Worm (Caenorhabditis elegans) whole organism, late embryonic: ENCODE measurements around the gene F59A6.13.

Source experiments
- F13H6.1 ChIP-seq: sonication (generic microtip); optimal IDR thresholded peaks from 2 replicates; lab custom pipeline; 2016; ENCODE audit warnings: missing genetic modification characterization, missing compliant biosample characterization
- K02D7.2 ChIP-seq: sonication (generic microtip); optimal IDR thresholded peaks from 2 replicates; lab custom pipeline; 2017; ENCODE audit warnings: mild to moderate bottlenecking, missing genetic modification characterization, missing compliant biosample characterization
- K09A11.1 ChIP-seq: sonication (generic microtip); optimal IDR thresholded peaks from 2 replicates; lab custom pipeline; 2017; ENCODE audit warnings: antibody characterized with exemption, mild to moderate bottlenecking, missing genetic modification characterization, missing compliant biosample characterization; ENCODE audit not compliant: insufficient read depth
- T23F11.4 ChIP-seq: fragments of 200-800 bp; sonication (Bioruptor generic); optimal IDR thresholded peaks from 2 replicates; lab custom pipeline; 2018; ENCODE audit warnings: mild to moderate bottlenecking, missing genetic modification characterization, missing compliant biosample characterization
- Y22D7AL.16 ChIP-seq: sonication (generic microtip); optimal IDR thresholded peaks from 2 replicates; lab custom pipeline; 2016; ENCODE audit warnings: missing genetic modification characterization, missing compliant biosample characterization
- ceh-18 ChIP-seq: sonication (generic microtip); optimal IDR thresholded peaks from 2 replicates; lab custom pipeline; 2016; ENCODE audit warnings: missing genetic modification characterization, missing compliant biosample characterization
- ceh-2 ChIP-seq: sonication (generic microtip); optimal IDR thresholded peaks from 2 replicates; lab custom pipeline; 2016; ENCODE audit warnings: missing genotype, missing genetic modification characterization, missing compliant biosample characterization
- ceh-22 ChIP-seq: sonication (generic microtip); optimal IDR thresholded peaks from 2 replicates; lab custom pipeline; 2017; ENCODE audit warnings: missing biosample characterization, missing genetic modification characterization
- ceh-24 ChIP-seq: sonication (generic microtip); optimal IDR thresholded peaks from 2 replicates; lab custom pipeline; 2016; ENCODE audit warnings: mild to moderate bottlenecking, missing genetic modification characterization, missing compliant biosample characterization
- ceh-34 ChIP-seq: sonication (generic microtip); optimal IDR thresholded peaks from 2 replicates; lab custom pipeline; 2016; ENCODE audit warnings: mild to moderate bottlenecking, missing genetic modification characterization, missing compliant biosample characterization
- ceh-45 ChIP-seq: fragments of 200-800 bp; sonication (Bioruptor generic); IDR thresholded peaks from 2 replicates; pipeline ENCODE4 v1.3.6; 2022; ENCODE audit warnings: missing genetic modification reagents, missing genetic modification characterization, missing compliant biosample characterization
- ceh-6 ChIP-seq: fragments of 200-800 bp; sonication (Bioruptor generic); optimal IDR thresholded peaks from 2 replicates; lab custom pipeline; 2018; ENCODE audit warnings: mild to moderate bottlenecking, missing genetic modification characterization, missing compliant biosample characterization
- ceh-9 ChIP-seq: sonication (generic microtip); optimal IDR thresholded peaks from 2 replicates; lab custom pipeline; 2016; ENCODE audit warnings: mild to moderate bottlenecking, missing genetic modification characterization, inconsistent platforms, missing compliant biosample characterization
- dve-1 ChIP-seq: sonication (generic microtip); optimal IDR thresholded peaks from 2 replicates; lab custom pipeline; 2017; ENCODE audit warnings: antibody characterized with exemption, mild to moderate bottlenecking, missing genetic modification characterization, missing compliant biosample characterization
- elt-2 ChIP-seq: sonication (generic microtip); optimal IDR thresholded peaks from 2 replicates; lab custom pipeline; 2016; ENCODE audit warnings: missing genetic modification reagents, missing genetic modification characterization, missing compliant biosample characterization
- elt-4 ChIP-seq: sonication (generic microtip); optimal IDR thresholded peaks from 2 replicates; lab custom pipeline; 2016; ENCODE audit warnings: missing genetic modification characterization, missing compliant biosample characterization
- ets-4 ChIP-seq: sonication (generic microtip); optimal IDR thresholded peaks from 2 replicates; lab custom pipeline; 2016; ENCODE audit warnings: missing genetic modification characterization, missing compliant biosample characterization
- eyg-1 ChIP-seq: sonication (generic microtip); optimal IDR thresholded peaks from 2 replicates; lab custom pipeline; 2016; ENCODE audit warnings: missing genotype, missing genetic modification characterization, missing compliant biosample characterization
- hlh-15 ChIP-seq: sonication (generic microtip); optimal IDR thresholded peaks from 2 replicates; lab custom pipeline; 2016; ENCODE audit warnings: missing genetic modification characterization, missing compliant biosample characterization
- hlh-30 ChIP-seq: sonication (generic microtip); optimal IDR thresholded peaks from 2 replicates; lab custom pipeline; 2017; ENCODE audit warnings: antibody characterized with exemption, missing genetic modification characterization, missing compliant biosample characterization; ENCODE audit not compliant: insufficient read depth
- hlh-8 ChIP-seq: sonication (generic microtip); optimal IDR thresholded peaks from 2 replicates; lab custom pipeline; 2016; ENCODE audit warnings: missing genotype, missing genetic modification characterization, missing compliant biosample characterization
- lin-11 ChIP-seq: fragments of 200-800 bp; sonication (Bioruptor generic); optimal IDR thresholded peaks from 2 replicates; lab custom pipeline; 2018; ENCODE audit warnings: mild to moderate bottlenecking, missing genetic modification characterization, missing compliant biosample characterization
- mec-3 ChIP-seq: sonication (generic microtip); optimal IDR thresholded peaks from 2 replicates; lab custom pipeline; 2016; ENCODE audit warnings: borderline replicate concordance, missing genetic modification characterization, missing compliant biosample characterization
- nfya-1 ChIP-seq: sonication (generic microtip); optimal IDR thresholded peaks from 2 replicates; lab custom pipeline; 2017; ENCODE audit warnings: missing genetic modification characterization, mild to moderate bottlenecking, missing compliant biosample characterization, antibody characterized with exemption, moderate library complexity
- nhr-11 ChIP-seq: fragments of 150-350 bp; optimal IDR thresholded peaks from 2 replicates; lab custom pipeline; 2014; ENCODE audit warnings: missing biosample characterization, missing genetic modification characterization
- odd-2 ChIP-seq: sonication (generic microtip); optimal IDR thresholded peaks from 2 replicates; lab custom pipeline; 2017; ENCODE audit warnings: antibody characterized with exemption, mild to moderate bottlenecking, missing genetic modification characterization, missing compliant biosample characterization
- pag-3 ChIP-seq: sonication (generic microtip); optimal IDR thresholded peaks from 2 replicates; lab custom pipeline; 2016; ENCODE audit warnings: missing compliant biosample characterization, missing genetic modification characterization, borderline replicate concordance
- pat-9 ChIP-seq: fragments of 200-800 bp; sonication (Bioruptor generic); optimal IDR thresholded peaks from 2 replicates; lab custom pipeline; 2018; ENCODE audit warnings: mild to moderate bottlenecking, missing genetic modification characterization, moderate library complexity, missing compliant biosample characterization
- pax-1 ChIP-seq: fragments of 150-350 bp; optimal IDR thresholded peaks from 2 replicates; lab custom pipeline; 2014; ENCODE audit warnings: missing biosample characterization, missing genetic modification characterization
- pha-2 ChIP-seq: sonication (generic microtip); optimal IDR thresholded peaks from 2 replicates; lab custom pipeline; 2017; ENCODE audit warnings: mild to moderate bottlenecking, missing genetic modification characterization, missing compliant biosample characterization
- pha-4 ChIP-seq: fragments of 150-350 bp; optimal IDR thresholded peaks from 2 replicates; lab custom pipeline; 2018; ENCODE audit warnings: missing biosample characterization, missing genetic modification reagents, missing genetic modification characterization
- ref-2 ChIP-seq: sonication (generic microtip); optimal IDR thresholded peaks from 2 replicates; lab custom pipeline; 2016; ENCODE audit warnings: missing genetic modification characterization, missing compliant biosample characterization
- sox-4 ChIP-seq: sonication (generic microtip); optimal IDR thresholded peaks from 2 replicates; lab custom pipeline; 2017; ENCODE audit warnings: mild to moderate bottlenecking, missing genetic modification characterization, inconsistent platforms, missing compliant biosample characterization
- syd-9 ChIP-seq: sonication (generic microtip); optimal IDR thresholded peaks from 2 replicates; lab custom pipeline; 2016; ENCODE audit warnings: mild to moderate bottlenecking, missing genetic modification characterization, moderate library complexity, missing compliant biosample characterization
- tbx-7 ChIP-seq: sonication (generic microtip); optimal IDR thresholded peaks from 2 replicates; lab custom pipeline; 2016; ENCODE audit warnings: missing genotype, missing genetic modification characterization, missing compliant biosample characterization
- ttx-3 ChIP-seq: sonication (generic microtip); optimal IDR thresholded peaks from 2 replicates; lab custom pipeline; 2016; ENCODE audit warnings: missing genetic modification reagents, missing genetic modification characterization, missing compliant biosample characterization
- unc-55 ChIP-seq: sonication (generic microtip); optimal IDR thresholded peaks from 2 replicates; lab custom pipeline; 2017; ENCODE audit warnings: missing biosample characterization, missing genetic modification reagents, missing genetic modification characterization
- zip-5 ChIP-seq: sonication (generic microtip); optimal IDR thresholded peaks from 2 replicates; lab custom pipeline; 2016; ENCODE audit warnings: missing genetic modification characterization, missing compliant biosample characterization
- ztf-16 ChIP-seq: sonication (generic microtip); optimal IDR thresholded peaks from 2 replicates; lab custom pipeline; 2017; ENCODE audit warnings: missing genetic modification characterization, missing compliant biosample characterization

F59A6.13 gene

ce11 chrII:5061794-5062368 lies 39.3 kb downstream of the F59A6.13 start, which contains the start of gene smc-5 (continued):
- no peak for TF ChIP-seq pag-3 (tag; lab: Kevin White, UChicago)
- TF ChIP-seq pax-1 (tag; lab: Kevin White, UChicago) = peak; percentile 16
- no peak for TF ChIP-seq ceh-9 (tag; lab: Kevin White, UChicago)
- TF ChIP-seq unc-55 = no peak
- TF ChIP-seq hlh-15 (tag; lab: Kevin White, UChicago) = no peak
- TF ChIP-seq pha-2 (tag; lab: Kevin White, UChicago) = no peak
- TF ChIP-seq ceh-34 = peak; percentile 68
- no peak for TF ChIP-seq dve-1
- TF ChIP-seq ceh-2 (tag; lab: Kevin White, UChicago) = peak; percentile 69
- TF ChIP-seq syd-9 = no peak
- TF ChIP-seq elt-4 (tag; lab: Kevin White, UChicago) = no peak
- TF ChIP-seq sox-4 (tag; lab: Kevin White, UChicago) = no peak
- TF ChIP-seq K02D7.2 (tag; lab: Kevin White, UChicago) = no peak
- no peak for TF ChIP-seq ceh-24 (tag; lab: Kevin White, UChicago)
- TF ChIP-seq nhr-11 (tag; lab: Kevin White, UChicago) = no peak
- peak; percentile 36 for TF ChIP-seq F13H6.1 (tag; lab: Kevin White, UChicago)
- no peak for TF ChIP-seq K09A11.1 (tag; lab: Kevin White, UChicago)
- TF ChIP-seq eyg-1 (tag; lab: Kevin White, UChicago) = no peak
- TF ChIP-seq elt-2 (tag; lab: Kevin White, UChicago) = no peak
- no peak for TF ChIP-seq lin-11 (tag; lab: Kevin White, UChicago)
- no peak for TF ChIP-seq ceh-18 (tag; lab: Kevin White, UChicago)
- TF ChIP-seq ceh-22 = no peak
- no peak for TF ChIP-seq ttx-3 (tag; lab: Kevin White, UChicago)
- TF ChIP-seq ceh-6 = no peak
- no peak for TF ChIP-seq mec-3 (tag; lab: Kevin White, UChicago)
- no peak for TF ChIP-seq T23F11.4 (GFP tag; lab: Kevin White, UChicago)
- no peak for TF ChIP-seq ceh-45 (GFP tag; lab: Robert Waterston, UW)
- TF ChIP-seq tbx-7 (tag; lab: Kevin White, UChicago) = peak; percentile 43
- peak; percentile 57 for TF ChIP-seq ets-4 (tag; lab: Kevin White, UChicago)
- TF ChIP-seq pat-9 (tag; lab: Kevin White, UChicago) = no peak
- TF ChIP-seq, all 69 proteins: peak for 19

ce11 chrII:5066967-5067366 lies 44.4 kb downstream of the F59A6.13 start:
- TF ChIP-seq odd-2 (tag; lab: Kevin White, UChicago) = no peak
- no peak for TF ChIP-seq ref-2 (tag; lab: Kevin White, UChicago)
- no peak for TF ChIP-seq ceh-2 (tag; lab: Kevin White, UChicago)
- TF ChIP-seq sox-4 (tag; lab: Kevin White, UChicago) = no peak
- no peak for TF ChIP-seq hlh-8
- no peak for TF ChIP-seq K02D7.2 (tag; lab: Kevin White, UChicago)
- TF ChIP-seq T23F11.4 (GFP tag; lab: Kevin White, UChicago) = no peak
- TF ChIP-seq hlh-30 (tag; lab: Kevin White, UChicago) = no peak
- TF ChIP-seq Y22D7AL.16 (tag; lab: Kevin White, UChicago) = no peak
- no peak for TF ChIP-seq unc-55
- TF ChIP-seq mec-3 (tag; lab: Kevin White, UChicago) = no peak

ce11 chrII:5067927-5068326 lies 45.3 kb downstream of the F59A6.13 start, which contains the start of gene C27A2.8:
Gene C27A2.8 (minus strand): TSS chrII:5068043.
- TF ChIP-seq K02D7.2 (tag; lab: Kevin White, UChicago) = no peak
- TF ChIP-seq zip-5 (tag; lab: Kevin White, UChicago) = no peak
- no peak for TF ChIP-seq ceh-24 (tag; lab: Kevin White, UChicago)
- TF ChIP-seq pag-3 (tag; lab: Kevin White, UChicago) = no peak
- no peak for TF ChIP-seq ceh-2 (tag; lab: Kevin White, UChicago)
- no peak for TF ChIP-seq nfya-1
- no peak for TF ChIP-seq ztf-16 (tag; lab: Kevin White, UChicago)
- TF ChIP-seq unc-55 = no peak
- TF ChIP-seq tbx-7 (tag; lab: Kevin White, UChicago) = no peak
- TF ChIP-seq pha-4 (tag; lab: Kevin White, UChicago) = no peak
